Worm (Caenorhabditis elegans): Measurements from ENCODE around the gene rep-1.

DNA sequence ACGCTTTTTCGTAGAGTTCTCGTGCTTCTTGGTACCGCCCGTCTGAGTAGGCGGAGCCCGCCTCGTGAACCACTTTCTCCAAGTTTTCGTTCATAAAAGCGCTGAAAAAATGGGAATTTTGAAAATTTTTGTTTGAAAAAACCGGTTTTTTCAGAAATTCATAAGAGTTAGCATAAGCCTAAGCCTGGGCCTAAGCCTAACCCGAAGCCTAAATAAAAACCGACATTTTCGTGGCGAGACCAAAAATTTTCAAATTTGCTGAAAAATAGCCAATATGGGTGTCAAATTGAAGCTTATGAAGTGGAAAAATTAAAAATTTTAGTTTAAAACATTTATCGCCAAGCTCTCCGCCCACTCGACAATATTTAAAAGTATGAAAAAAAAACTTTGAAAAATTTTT is 43.8 kb downstream of the rep-1 start, which contains the start of gene Y22D7AL.9:
- TF ChIP-seq tab-1 (GFP tag; IDR thresholded peaks at IDR 0.05) (no peak), ref-1 (GFP tag; conservative IDR thresholded peaks at IDR 0.05) (no peak), klf-2 (GFP tag; conservative IDR thresholded peaks at IDR 0.05) (no peak)
